Fruit fly (Drosophila melanogaster): ENCODE measurements around the gene cmpy.

The cmpy gene

dm6 chr3L:20730323-20731238 lies 11.6 kb upstream of the cmpy start, which contains the start of gene CG13252:
TSS of gene CG13252 (plus strand) at chr3L:20730591.
- TF ChIP-seq CG8478 (optimal IDR thresholded peaks at IDR 0.05) (no peak), CTCF (optimal IDR thresholded peaks at IDR 0.05) (no peak)

- no peak for TF ChIP-seq CTCF (optimal IDR thresholded peaks at IDR 0.05)
- no peak for TF ChIP-seq CG8478 (optimal IDR thresholded peaks at IDR 0.05)
These were observed 10.4 kb upstream of the cmpy start for dm6 chr3L:20729415-20729814.

dm6 chr3L:20713800-20714199 lies 5.2 kb downstream of the cmpy start, which contains the start of gene CG34260:
TSS of gene CG34260 (plus strand) at chr3L:20714100.
- TF ChIP-seq CTCF (optimal IDR thresholded peaks at IDR 0.05), result no peak
- no peak for TF ChIP-seq CG8478 (optimal IDR thresholded peaks at IDR 0.05)

- TF ChIP-seq CG8478 (optimal IDR thresholded peaks at IDR 0.05) (no peak), CTCF (optimal IDR thresholded peaks at IDR 0.05) (peak; percentile 84 to 95)
These were observed 7.6 kb downstream of the cmpy start for dm6 chr3L:20711397-20711796.

- TF ChIP-seq CG8478 (optimal IDR thresholded peaks at IDR 0.05), result no peak
- no peak for TF ChIP-seq CTCF (optimal IDR thresholded peaks at IDR 0.05)
These were observed 8.4 kb downstream of the cmpy start for dm6 chr3L:20710475-20711177.

dm6 chr3L:20707217-20707616 lies 11.8 kb downstream of the cmpy start:
- TF ChIP-seq CTCF (optimal IDR thresholded peaks at IDR 0.05) (no peak), CG8478 (optimal IDR thresholded peaks at IDR 0.05) (no peak)

dm6 chr3L:20700660-20701059 lies 18.3 kb downstream of the cmpy start:
- no peak for TF ChIP-seq CTCF (optimal IDR thresholded peaks at IDR 0.05)
- no peak for TF ChIP-seq CG8478 (optimal IDR thresholded peaks at IDR 0.05)

- TF ChIP-seq CG8478 (optimal IDR thresholded peaks at IDR 0.05) (no peak), CTCF (optimal IDR thresholded peaks at IDR 0.05) (no peak)
These were observed 21.7 kb downstream of the cmpy start for dm6 chr3L:20697166-20697791.

- TF ChIP-seq CTCF (optimal IDR thresholded peaks at IDR 0.05), result no peak
- TF ChIP-seq CG8478 (optimal IDR thresholded peaks at IDR 0.05), result no peak
These were observed 22.5 kb downstream of the cmpy start for dm6 chr3L:20696494-20696893.

- TF ChIP-seq CTCF (optimal IDR thresholded peaks at IDR 0.05) (no peak), CG8478 (optimal IDR thresholded peaks at IDR 0.05) (no peak)
These were observed 23.6 kb downstream of the cmpy start, which contains the start of gene kni for dm6 chr3L:20695328-20695822. TSS of gene kni (minus strand) at chr3L:20695378.

- TF ChIP-seq CTCF (optimal IDR thresholded peaks at IDR 0.05) (no peak), CG8478 (optimal IDR thresholded peaks at IDR 0.05) (no peak)
These were observed 24.4 kb downstream of the cmpy start for dm6 chr3L:20694584-20694983.

dm6 chr3L:20692516-20692915 lies 26.5 kb downstream of the cmpy start:
- TF ChIP-seq CG8478 (optimal IDR thresholded peaks at IDR 0.05) (no peak), CTCF (optimal IDR thresholded peaks at IDR 0.05) (peak in 1 of 2 experiments; percentile 17)

- no peak for TF ChIP-seq CTCF (optimal IDR thresholded peaks at IDR 0.05)
- no peak for TF ChIP-seq CG8478 (optimal IDR thresholded peaks at IDR 0.05)
These were observed 27.9 kb downstream of the cmpy start for dm6 chr3L:20690857-20691645.

dm6 chr3L:20690074-20690473 lies 28.9 kb downstream of the cmpy start:
- TF ChIP-seq CG8478 (optimal IDR thresholded peaks at IDR 0.05), result no peak
- TF ChIP-seq CTCF (optimal IDR thresholded peaks at IDR 0.05), result no peak

All from S2 (cell line).